Fruit fly (Drosophila melanogaster) whole organism, embryonic: Measurements from ENCODE around the gene CG43255.

Experiments
- Aef1 ChIP-seq: fragments of 200-800 bp; sonication (Bioruptor generic); IDR thresholded peaks from 3 replicates; pipeline ENCODE4 v1.3.6; 2022; ENCODE audit warnings: missing biosample characterization, missing genetic modification characterization
- Bteb2 ChIP-seq: fragments of 200-800 bp; sonication (Bioruptor generic); optimal IDR thresholded peaks from 2 replicates; lab custom pipeline; 2016; ENCODE audit warnings: missing biosample characterization, missing genetic modification characterization
- CG10209 ChIP-seq: fragments of 200-800 bp; sonication (Bioruptor generic); optimal IDR thresholded peaks from 3 replicates; lab custom pipeline; 2017; ENCODE audit warnings: missing biosample characterization, mild to moderate bottlenecking, missing genetic modification characterization, missing genetic modification reagents
- CG11560 ChIP-seq: fragments of 200-800 bp; sonication (Bioruptor generic); IDR thresholded peaks from 3 replicates; pipeline ENCODE4 v1.3.6; 2022; ENCODE audit warnings: missing biosample characterization, missing genetic modification characterization
- CG12942 ChIP-seq: fragments of 200-800 bp; sonication (Bioruptor generic); optimal IDR thresholded peaks from 3 replicates; lab custom pipeline; 2016; ENCODE audit warnings: missing biosample characterization, missing genetic modification characterization
- CG14014 ChIP-seq: fragments of 200-800 bp; sonication (Bioruptor generic); IDR thresholded peaks from 2 replicates; pipeline ENCODE4 v1.3.6; 2022; ENCODE audit warnings: missing biosample characterization, missing genetic modification characterization
- CG15696 ChIP-seq: fragments of 200-800 bp; sonication (Bioruptor generic); optimal IDR thresholded peaks from 2 replicates; lab custom pipeline; 2019; ENCODE audit warnings: missing biosample characterization, mild to moderate bottlenecking, missing genetic modification characterization, moderate library complexity
- CG17328 ChIP-seq: fragments of 200-800 bp; sonication (Bioruptor generic); IDR thresholded peaks from 2 replicates; pipeline ENCODE4 v1.3.6; 2022; ENCODE audit warnings: missing biosample characterization, missing genetic modification characterization
- CG17612 ChIP-seq: fragments of 200-800 bp; sonication (Bioruptor generic); IDR thresholded peaks from 2 replicates; pipeline ENCODE4 v1.3.6; 2022; ENCODE audit warnings: missing biosample characterization, missing genetic modification characterization
- CG2712 ChIP-seq: fragments of 200-800 bp; optimal IDR thresholded peaks from 3 replicates; lab custom pipeline; 2019; ENCODE audit warnings: missing biosample characterization, mild to moderate bottlenecking, missing genetic modification characterization, moderate library complexity
- CG42726 ChIP-seq: fragments of 200-800 bp; sonication (Bioruptor generic); IDR thresholded peaks from 2 replicates; pipeline ENCODE4 v1.3.6; 2022; ENCODE audit warnings: missing biosample characterization, missing genetic modification characterization; ENCODE audit not compliant: partially characterized antibody
- CG4282 ChIP-seq: fragments of 200-800 bp; sonication (Bioruptor generic); optimal IDR thresholded peaks from 2 replicates; lab custom pipeline; 2016; ENCODE audit warnings: missing biosample characterization, missing genetic modification characterization
- CG6175 ChIP-seq: fragments of 200-800 bp; sonication (Bioruptor generic); IDR thresholded peaks from 3 replicates; pipeline ENCODE4 v1.3.6; 2022; ENCODE audit warnings: missing biosample characterization, missing genetic modification characterization
- CG7357 ChIP-seq: fragments of 200-800 bp; sonication (Bioruptor generic); IDR thresholded peaks from 3 replicates; pipeline ENCODE4 v1.3.6; 2022; ENCODE audit warnings: missing biosample characterization, missing genetic modification characterization
- CG9932 ChIP-seq: fragments of 200-800 bp; sonication (Bioruptor generic); IDR thresholded peaks from 2 replicates; pipeline ENCODE4 v1.3.6; 2022; ENCODE audit warnings: missing biosample characterization, missing genetic modification characterization
- D19B ChIP-seq: fragments of 200-800 bp; sonication (Bioruptor generic); optimal IDR thresholded peaks from 2 replicates; lab custom pipeline; 2017; ENCODE audit warnings: missing biosample characterization, mild to moderate bottlenecking, missing genetic modification characterization
- Dbx ChIP-seq: fragments of 200-800 bp; sonication (Bioruptor generic); IDR thresholded peaks from 3 replicates; pipeline ENCODE4 v1.3.6; 2022; ENCODE audit warnings: missing biosample characterization, missing genetic modification characterization
- Dip3 ChIP-seq: fragments of 200-800 bp; sonication (Bioruptor generic); optimal IDR thresholded peaks from 3 replicates; lab custom pipeline; 2016; ENCODE audit warnings: missing biosample characterization, missing genetic modification characterization
- Elba2 ChIP-seq: fragments of 200-800 bp; sonication (Bioruptor generic); optimal IDR thresholded peaks from 3 replicates; lab custom pipeline; 2016; ENCODE audit warnings: missing biosample characterization, missing genetic modification characterization
- Fer1 ChIP-seq: fragments of 200-800 bp; sonication (Bioruptor generic); optimal IDR thresholded peaks from 2 replicates; lab custom pipeline; 2017; ENCODE audit warnings: missing biosample characterization, mild to moderate bottlenecking, missing genetic modification characterization
- Hand ChIP-seq: fragments of 200-800 bp; sonication (Bioruptor generic); optimal IDR thresholded peaks from 2 replicates; lab custom pipeline; 2017; ENCODE audit warnings: mild to moderate bottlenecking, missing biosample characterization, missing genetic modification reagents, missing genetic modification characterization
- Nf-YB ChIP-seq: fragments of 200-800 bp; sonication (Bioruptor generic); optimal IDR thresholded peaks from 3 replicates; lab custom pipeline; 2019; ENCODE audit warnings: missing biosample characterization, mild to moderate bottlenecking, missing genetic modification characterization, moderate library complexity
- Rfx ChIP-seq: fragments of 200-800 bp; sonication (Bioruptor generic); IDR thresholded peaks from 2 replicates; pipeline ENCODE4 v1.3.6; 2022; ENCODE audit warnings: missing biosample characterization, missing genetic modification characterization
- Spps ChIP-seq: fragments of 200-800 bp; sonication (Bioruptor generic); optimal IDR thresholded peaks from 2 replicates; lab custom pipeline; 2018; ENCODE audit warnings: missing biosample characterization, mild to moderate bottlenecking, missing genetic modification characterization
- amos ChIP-seq: fragments of 200-800 bp; sonication (Bioruptor generic); IDR thresholded peaks from 2 replicates; pipeline ENCODE4 v1.3.6; 2022; ENCODE audit warnings: missing biosample characterization, missing genetic modification characterization; ENCODE audit not compliant: partially characterized antibody
- az2 ChIP-seq: fragments of 200-800 bp; sonication (Bioruptor generic); optimal IDR thresholded peaks from 3 replicates; lab custom pipeline; 2016; ENCODE audit warnings: missing biosample characterization, missing genetic modification characterization
- cas ChIP-seq: fragments of 200-800 bp; sonication (Bioruptor generic); IDR thresholded peaks from 2 replicates; pipeline ENCODE4 v1.3.6; 2022; ENCODE audit warnings: missing biosample characterization, missing genetic modification characterization
- chif ChIP-seq, 2 experiments: fragments of 200-800 bp; sonication (Bioruptor generic); optimal IDR thresholded peaks; 3 replicates each; lab custom pipeline; 2016; ENCODE audit warnings: missing biosample characterization in 2 of 2, missing genetic modification characterization in 2 of 2
- chn ChIP-seq: fragments of 200-800 bp; sonication (Bioruptor generic); optimal IDR thresholded peaks from 2 replicates; lab custom pipeline; 2016; ENCODE audit warnings: missing biosample characterization, missing genetic modification characterization
- corto ChIP-seq: fragments of 200-800 bp; sonication (Bioruptor generic); optimal IDR thresholded peaks from 2 replicates; lab custom pipeline; 2016; ENCODE audit warnings: missing biosample characterization, mild to moderate bottlenecking, missing genetic modification characterization, moderate library complexity
- dpn ChIP-seq, 2 experiments: fragments of 200-800 bp; sonication (Bioruptor generic); optimal IDR thresholded peaks; 3 replicates each; lab custom pipeline; 2016; ENCODE audit warnings: missing biosample characterization in 2 of 2, missing genetic modification characterization in 2 of 2
- fd3F ChIP-seq: fragments of 200-800 bp; sonication (Bioruptor generic); optimal IDR thresholded peaks from 2 replicates; lab custom pipeline; 2018; ENCODE audit warnings: missing biosample characterization, mild to moderate bottlenecking, missing genetic modification characterization, moderate library complexity
- grau ChIP-seq: fragments of 200-800 bp; optimal IDR thresholded peaks from 3 replicates; lab custom pipeline; 2019; ENCODE audit warnings: missing biosample characterization, mild to moderate bottlenecking, missing genetic modification characterization, moderate library complexity
- gsb ChIP-seq: fragments of 200-800 bp; sonication (Bioruptor generic); IDR thresholded peaks from 2 replicates; pipeline ENCODE4 v1.3.6; 2022; ENCODE audit warnings: missing biosample characterization, missing genetic modification characterization
- gt ChIP-seq: fragments of 200-800 bp; sonication (Bioruptor generic); IDR thresholded peaks from 2 replicates; pipeline ENCODE4 v1.3.6; 2022; ENCODE audit warnings: missing biosample characterization, missing genetic modification characterization
- jigr1 ChIP-seq: fragments of 200-800 bp; sonication (Bioruptor generic); IDR thresholded peaks from 3 replicates; pipeline ENCODE4 v1.3.6; 2022; ENCODE audit warnings: missing biosample characterization, missing genetic modification characterization
- klu ChIP-seq: fragments of 200-800 bp; sonication (Bioruptor generic); IDR thresholded peaks from 2 replicates; pipeline ENCODE4 v1.3.6; 2022; ENCODE audit warnings: missing biosample characterization, missing genetic modification characterization
- lmd ChIP-seq: fragments of 200-800 bp; sonication (Bioruptor generic); IDR thresholded peaks from 2 replicates; pipeline ENCODE4 v1.3.6; 2022; ENCODE audit warnings: missing biosample characterization, missing genetic modification characterization
- nmo ChIP-seq: fragments of 200-800 bp; sonication (Bioruptor generic); optimal IDR thresholded peaks from 2 replicates; lab custom pipeline; 2018; ENCODE audit warnings: missing biosample characterization, mild to moderate bottlenecking, missing genetic modification characterization, moderate library complexity
- org-1 ChIP-seq: fragments of 200-800 bp; sonication (Bioruptor generic); optimal IDR thresholded peaks from 2 replicates; lab custom pipeline; 2017; ENCODE audit warnings: missing biosample characterization, missing genetic modification characterization
- otp ChIP-seq: fragments of 200-800 bp; sonication (Bioruptor generic); IDR thresholded peaks from 3 replicates; pipeline ENCODE4, ENCODE4 v1.3.6; 2022; ENCODE audit warnings: missing biosample characterization, missing genetic modification characterization
- pan ChIP-seq, 4 experiments: fragments of >200 bp in 3 of 4; fragments of 200-800 bp in 1 of 4; sonication (Bioruptor generic) in 1 of 4; optimal IDR thresholded peaks in 3 of 4; IDR thresholded peaks in 1 of 4; 2 replicates each; pipeline versions ENCODE4 v1.3.6 to Lab custom; 2017 to 2022; ENCODE audit warnings: missing biosample characterization in 2 of 4, missing genetic modification characterization in 2 of 4, mixed read lengths in 1 of 4
- run ChIP-seq: fragments of 200-800 bp; sonication (Bioruptor generic); optimal IDR thresholded peaks from 3 replicates; lab custom pipeline; 2018; ENCODE audit warnings: missing biosample characterization, mild to moderate bottlenecking, missing genetic modification characterization
- sc ChIP-seq, 3 experiments: fragments of >200 bp in 2 of 3; fragments of 200-800 bp in 1 of 3; sonication (Bioruptor generic) in 1 of 3; optimal IDR thresholded peaks; 2 replicates in 2 of 3; 3 replicates in 1 of 3; lab custom pipeline; 2017; ENCODE audit warnings: mild to moderate bottlenecking in 1 of 3, missing biosample characterization in 1 of 3, missing genetic modification characterization in 1 of 3, missing genetic modification reagents in 1 of 3
- so ChIP-seq: fragments of 200-800 bp; sonication (Bioruptor generic); IDR thresholded peaks from 3 replicates; pipeline ENCODE4 v1.3.6; 2022; ENCODE audit warnings: missing biosample characterization, missing genetic modification characterization
- tin ChIP-seq: fragments of 200-800 bp; sonication (Bioruptor generic); optimal IDR thresholded peaks from 3 replicates; lab custom pipeline; 2016; ENCODE audit warnings: missing biosample characterization, missing genetic modification characterization
- wor ChIP-seq: fragments of 200-800 bp; sonication (Bioruptor generic); IDR thresholded peaks from 2 replicates; pipeline ENCODE4 v1.3.6; 2022; ENCODE audit warnings: missing biosample characterization, missing genetic modification characterization
- zen2 ChIP-seq: fragments of 200-800 bp; sonication (Bioruptor generic); IDR thresholded peaks from 3 replicates; pipeline ENCODE4 v1.3.6; 2022; ENCODE audit warnings: missing biosample characterization, missing genetic modification characterization; ENCODE audit not compliant: partially characterized antibody
- zf30C ChIP-seq: fragments of 200-800 bp; sonication (Bioruptor generic); optimal IDR thresholded peaks from 3 replicates; lab custom pipeline; 2018; ENCODE audit warnings: missing biosample characterization, mild to moderate bottlenecking, missing genetic modification characterization

The CG43255 gene

dm6 chrX:8906805-8907546, 16.8 kb upstream of the CG43255 start, which contains the start of gene rdgA (continued):
- TF ChIP-seq CG2712 (tag; lab: Kevin White, UChicago) (no peak), amos (GFP tag; lab: Robert Waterston, UW) (peak; percentile 71), zen2 (GFP tag; lab: Robert Waterston, UW) (0 out of 3 replicates have a peak, but pooled peaks have one; percentile 34), pan (optimal IDR thresholded peaks at IDR 0.05; lab: Kevin White, UChicago) (no peak), pan (GFP tag; optimal IDR thresholded peaks at IDR 0.05 in 1 of 2, IDR thresholded peaks at IDR 0.05 in 1 of 2) (peak in 1 of 2 experiments; percentile 61), fd3F (GFP tag; lab: Kevin White, UChicago) (no peak), Fer1 (no peak), otp (GFP tag; lab: Robert Waterston, UW) (no peak), chif (GFP tag; optimal IDR thresholded peaks at IDR 0.05; lab: Kevin White, UChicago) (no peak), CG11560 (tag; lab: Robert Waterston, UW) (no peak), CG10209 (GFP tag; lab: Kevin White, UChicago) (no peak), chn (GFP tag; lab: Kevin White, UChicago) (no peak), CG17328 (GFP tag; lab: Robert Waterston, UW) (peak; percentile 41; the same call in 1 of the 2 replicates), CG14014 (GFP tag; lab: Robert Waterston, UW) (0 out of 2 replicates have a peak, but pooled peaks have one; percentile 10), Rfx (GFP tag; lab: Robert Waterston, UW) (peak; percentile 79), CG42726 (GFP tag; lab: Robert Waterston, UW) (no peak), run (no peak), CG6175 (GFP tag; lab: Robert Waterston, UW) (no peak), zf30C (GFP tag; lab: Kevin White, UChicago) (no peak), Nf-YB (GFP tag; lab: Kevin White, UChicago) (peak; percentile 92), sc (optimal IDR thresholded peaks at IDR 0.05; lab: Kevin White, UChicago) (no peak), sc (GFP tag; optimal IDR thresholded peaks at IDR 0.05; lab: Kevin White, UChicago) (no peak), Aef1 (GFP tag; lab: Robert Waterston, UW) (peak; percentile 38; the same call in 1 of the 3 replicates), az2 (peak; percentile 7), Elba2 (peak; percentile 39), CG4282 (GFP tag; lab: Kevin White, UChicago) (no peak), CG7357 (GFP tag; lab: Robert Waterston, UW) (no peak), nmo (GFP tag; lab: Kevin White, UChicago) (peak; percentile 11), gsb (GFP tag; lab: Robert Waterston, UW) (no peak), CG12942 (GFP tag; lab: Kevin White, UChicago) (no peak), Bteb2 (GFP tag; lab: Kevin White, UChicago) (no peak), grau (tag; lab: Kevin White, UChicago) (peak; percentile 1), gt (GFP tag; lab: Robert Waterston, UW) (no peak), wor (no peak), tin (GFP tag; lab: Kevin White, UChicago) (peak; percentile 8), lmd (GFP tag; lab: Robert Waterston, UW) (peak; percentile 46; the same call in 1 of the 2 replicates), corto (GFP tag; lab: Kevin White, UChicago) (no peak), so (GFP tag; lab: Robert Waterston, UW) (no peak), klu (GFP tag; lab: Robert Waterston, UW) (peak; percentile 47; the same call in 1 of the 2 replicates), Spps (tag; lab: Kevin White, UChicago) (no peak), dpn (GFP tag; optimal IDR thresholded peaks at IDR 0.05; lab: Kevin White, UChicago) (peak in 1 of 2 experiments; percentile 30), Dip3 (GFP tag; lab: Kevin White, UChicago) (peak; percentile 10), D19B (GFP tag; lab: Kevin White, UChicago) (no peak), CG15696 (tag; lab: Kevin White, UChicago) (no peak), Hand (GFP tag; lab: Kevin White, UChicago) (no peak), Dbx (GFP tag; lab: Robert Waterston, UW) (peak; percentile 66; the same call in 1 of the 3 replicates), jigr1 (GFP tag; lab: Robert Waterston, UW) (no peak), org-1 (GFP tag; lab: Kevin White, UChicago) (no peak), cas (GFP tag; lab: Robert Waterston, UW) (no peak), CG17612 (GFP tag; lab: Robert Waterston, UW) (no peak), CG9932 (GFP tag; lab: Robert Waterston, UW) (peak; percentile 82)
